Fruit fly (Drosophila melanogaster) whole organism, pupa: ENCODE data around the gene CG46339.

ENCODE experiments used
- CG10348 ChIP-seq: fragments of 200-800 bp; sonication (Bioruptor generic); IDR thresholded peaks from 2 replicates; pipeline ENCODE4 v1.3.6; 2022; ENCODE audit warnings: missing biosample characterization, missing genetic modification characterization
- CG12605 ChIP-seq: fragments of 200-800 bp; sonication (Bioruptor generic); IDR thresholded peaks from 2 replicates; pipeline ENCODE4 v1.3.6; 2022; ENCODE audit warnings: missing biosample characterization, missing genetic modification characterization
- CG13204 ChIP-seq: fragments of 200-800 bp; sonication (Bioruptor generic); optimal IDR thresholded peaks from 2 replicates; lab custom pipeline; 2018; ENCODE audit warnings: missing biosample characterization, mild to moderate bottlenecking, missing genetic modification characterization, moderate library complexity
- CG14655 ChIP-seq: fragments of 200-800 bp; sonication (Bioruptor generic); optimal IDR thresholded peaks from 3 replicates; lab custom pipeline; 2017; ENCODE audit warnings: mild to moderate bottlenecking, missing biosample characterization, missing genetic modification reagents, missing genetic modification characterization
- CG15710 ChIP-seq: fragments of 200-800 bp; sonication (Bioruptor generic); optimal IDR thresholded peaks from 2 replicates; lab custom pipeline; 2018; ENCODE audit warnings: missing biosample characterization, mild to moderate bottlenecking, missing genetic modification characterization, moderate library complexity
- CG17806 ChIP-seq: fragments of 200-800 bp; sonication (Bioruptor generic); optimal IDR thresholded peaks from 2 replicates; lab custom pipeline; 2018; ENCODE audit warnings: missing biosample characterization, mild to moderate bottlenecking, missing genetic modification characterization, moderate library complexity
- CG32121 ChIP-seq: fragments of 200-800 bp; sonication (Bioruptor generic); IDR thresholded peaks from 2 replicates; pipeline ENCODE4 v1.3.6; 2022; ENCODE audit warnings: missing biosample characterization, missing genetic modification characterization
- CG34367 ChIP-seq: fragments of 200-800 bp; sonication (Bioruptor generic); optimal IDR thresholded peaks from 2 replicates; lab custom pipeline; 2018; ENCODE audit warnings: missing biosample characterization, mild to moderate bottlenecking, missing genetic modification characterization
- CG4496 ChIP-seq: fragments of 200-800 bp; sonication (Bioruptor generic); IDR thresholded peaks from 3 replicates; pipeline ENCODE4 v1.3.6; 2022; ENCODE audit warnings: missing biosample characterization, missing genetic modification characterization
- CG8159 ChIP-seq: fragments of 200-800 bp; sonication (Bioruptor generic); optimal IDR thresholded peaks from 3 replicates; lab custom pipeline; 2018; ENCODE audit warnings: missing biosample characterization, mild to moderate bottlenecking, missing genetic modification characterization, moderate library complexity
- CG8301 ChIP-seq: fragments of 200-800 bp; sonication (Bioruptor generic); optimal IDR thresholded peaks from 2 replicates; lab custom pipeline; 2018; ENCODE audit warnings: missing biosample characterization, mild to moderate bottlenecking, missing genetic modification characterization
- CG9948 ChIP-seq: fragments of 200-800 bp; sonication (Bioruptor generic); optimal IDR thresholded peaks from 2 replicates; lab custom pipeline; 2018; ENCODE audit warnings: missing biosample characterization, mild to moderate bottlenecking, missing genetic modification characterization, moderate library complexity
- D1 ChIP-seq: fragments of 200-800 bp; sonication (Bioruptor generic); optimal IDR thresholded peaks from 2 replicates; lab custom pipeline; 2018; ENCODE audit warnings: missing biosample characterization, mild to moderate bottlenecking, missing genetic modification characterization, moderate library complexity
- EcR ChIP-seq: fragments of 200-800 bp; sonication (Bioruptor generic); optimal IDR thresholded peaks from 3 replicates; lab custom pipeline; 2019; ENCODE audit warnings: missing biosample characterization, missing genetic modification characterization, mild to moderate bottlenecking, moderate library complexity, missing genetic modification reagents
- Ets98B ChIP-seq: fragments of 200-800 bp; sonication (Bioruptor generic); IDR thresholded peaks from 2 replicates; pipeline ENCODE4 v1.3.6; 2022; ENCODE audit warnings: missing biosample characterization, missing genetic modification characterization
- Pif1A ChIP-seq: fragments of 200-800 bp; sonication (Bioruptor generic); optimal IDR thresholded peaks from 3 replicates; lab custom pipeline; 2016; ENCODE audit warnings: missing biosample characterization, missing genetic modification characterization
- Pif1B ChIP-seq: fragments of 200-800 bp; sonication (Bioruptor generic); optimal IDR thresholded peaks from 3 replicates; lab custom pipeline; 2016; ENCODE audit warnings: missing biosample characterization, missing genetic modification characterization
- Snoo ChIP-seq: fragments of 200-800 bp; sonication (Bioruptor generic); optimal IDR thresholded peaks from 3 replicates; lab custom pipeline; 2017; ENCODE audit warnings: missing biosample characterization, mild to moderate bottlenecking, missing genetic modification characterization, inconsistent platforms
- fd96Ca ChIP-seq: fragments of 200-800 bp; sonication (Bioruptor generic); IDR thresholded peaks from 3 replicates; pipeline ENCODE4 v1.3.6; 2022; ENCODE audit warnings: missing biosample characterization, missing genetic modification characterization
- gl ChIP-seq: fragments of 200-800 bp; sonication (Bioruptor generic); optimal IDR thresholded peaks from 2 replicates; lab custom pipeline; 2018; ENCODE audit warnings: missing biosample characterization, mild to moderate bottlenecking, missing genetic modification characterization
- rn ChIP-seq: fragments of 200-800 bp; sonication (Bioruptor generic); IDR thresholded peaks from 2 replicates; pipeline ENCODE4 v1.3.6; 2022; ENCODE audit warnings: missing biosample characterization, missing genetic modification characterization

Gene CG46339

dm6 chr3R:26887155-26887554 lies 28.4 kb upstream of the CG46339 start:
- TF ChIP-seq fd96Ca (GFP tag; lab: Robert Waterston, UW), result no peak
- no peak for TF ChIP-seq CG32121 (GFP tag; lab: Robert Waterston, UW)
- TF ChIP-seq CG17806 (tag; lab: Kevin White, UChicago), result no peak
- TF ChIP-seq CG34367, result no peak
- no peak for TF ChIP-seq D1 (tag; lab: Kevin White, UChicago)
- no peak for TF ChIP-seq CG13204 (GFP tag; lab: Kevin White, UChicago)
- TF ChIP-seq CG12605 (GFP tag; lab: Robert Waterston, UW), result no peak
- TF ChIP-seq rn (GFP tag; lab: Robert Waterston, UW), result no peak
- no peak for TF ChIP-seq gl
- no peak for TF ChIP-seq CG10348 (GFP tag; lab: Robert Waterston, UW)

- TF ChIP-seq CG8159 (tag; lab: Kevin White, UChicago) (no peak), Snoo (tag; lab: Kevin White, UChicago) (peak; percentile 15), CG32121 (GFP tag; lab: Robert Waterston, UW) (peak; percentile 31; the same call in 1 of the 2 replicates), CG34367 (no peak), CG14655 (GFP tag; lab: Kevin White, UChicago) (peak; percentile 3)
These were observed 27.4 kb upstream of the CG46339 start for dm6 chr3R:26888086-26888724.

- TF ChIP-seq CG17806 (tag; lab: Kevin White, UChicago), result peak; percentile 5
- TF ChIP-seq Pif1A, result peak; percentile 9
- TF ChIP-seq D1 (tag; lab: Kevin White, UChicago), result no peak
- peak; percentile 23 for TF ChIP-seq CG9948 (tag; lab: Kevin White, UChicago)
- no peak for TF ChIP-seq gl
- 0 out of 2 replicates have a peak, but pooled peaks have one; percentile 25 for TF ChIP-seq Ets98B (GFP tag; lab: Robert Waterston, UW)
- TF ChIP-seq rn (GFP tag; lab: Robert Waterston, UW), result peak; percentile 50; the same call in 1 of the 2 replicates
- no peak for TF ChIP-seq CG8301 (tag; lab: Kevin White, UChicago)
- TF ChIP-seq CG12605 (GFP tag; lab: Robert Waterston, UW), result no peak
- no peak for TF ChIP-seq CG10348 (GFP tag; lab: Robert Waterston, UW)
- no peak for TF ChIP-seq Pif1B (GFP tag; lab: Kevin White, UChicago)
- no peak for TF ChIP-seq CG34367
- peak; percentile 28 for TF ChIP-seq CG14655 (GFP tag; lab: Kevin White, UChicago)
- no peak for TF ChIP-seq EcR (GFP tag; lab: Kevin White, UChicago)
- TF ChIP-seq CG4496 (GFP tag; lab: Robert Waterston, UW), result no peak
- TF ChIP-seq CG8159 (tag; lab: Kevin White, UChicago), result peak; percentile 5
- TF ChIP-seq CG15710, result no peak
- peak; percentile 25; the same call in 1 of the 2 replicates for TF ChIP-seq CG32121 (GFP tag; lab: Robert Waterston, UW)
- TF ChIP-seq Snoo (tag; lab: Kevin White, UChicago), result no peak
- TF ChIP-seq fd96Ca (GFP tag; lab: Robert Waterston, UW), result 0 out of 3 replicates have a peak, but pooled peaks have one; percentile 17
- no peak for TF ChIP-seq CG13204 (GFP tag; lab: Kevin White, UChicago)
- TF ChIP-seq, all 21 proteins: peak for 9
These were observed 25.5 kb upstream of the CG46339 start for dm6 chr3R:26890088-26890487.

DNA sequence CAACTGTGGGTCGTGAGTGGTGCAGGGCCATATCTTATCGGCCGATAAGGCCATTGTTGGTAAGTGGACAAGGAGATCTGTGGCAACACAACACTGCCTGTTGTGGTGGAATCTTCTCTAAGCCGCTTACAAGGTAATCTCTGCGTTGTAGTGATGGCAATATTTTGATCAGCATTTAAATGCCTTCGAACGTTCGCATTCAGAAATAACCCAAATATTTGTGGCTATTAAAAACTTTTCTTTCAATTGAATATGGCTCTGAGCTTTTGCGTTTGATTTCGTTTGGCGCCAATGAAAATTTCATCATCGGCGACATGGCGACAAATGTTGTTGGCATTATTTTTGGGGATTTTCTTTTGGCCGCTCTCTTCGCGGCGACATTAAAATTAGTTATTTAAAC lies 25.1 kb upstream of the CG46339 start:
- no peak for TF ChIP-seq CG8301 (tag; lab: Kevin White, UChicago)
- no peak for TF ChIP-seq Snoo (tag; lab: Kevin White, UChicago)
- no peak for TF ChIP-seq Pif1B (GFP tag; lab: Kevin White, UChicago)
- no peak for TF ChIP-seq gl
- no peak for TF ChIP-seq CG10348 (GFP tag; lab: Robert Waterston, UW)
- TF ChIP-seq CG17806 (tag; lab: Kevin White, UChicago), result no peak
- TF ChIP-seq CG8159 (tag; lab: Kevin White, UChicago), result no peak
- TF ChIP-seq EcR (GFP tag; lab: Kevin White, UChicago), result no peak
- no peak for TF ChIP-seq Pif1A
- TF ChIP-seq CG12605 (GFP tag; lab: Robert Waterston, UW), result no peak

- peak; percentile 47 for TF ChIP-seq CG34367
- TF ChIP-seq CG9948 (tag; lab: Kevin White, UChicago), result peak; percentile 34
- TF ChIP-seq CG32121 (GFP tag; lab: Robert Waterston, UW), result peak; percentile 26; the same call in 1 of the 2 replicates
- no peak for TF ChIP-seq CG12605 (GFP tag; lab: Robert Waterston, UW)
- peak; percentile 39 for TF ChIP-seq CG14655 (GFP tag; lab: Kevin White, UChicago)
- TF ChIP-seq CG8159 (tag; lab: Kevin White, UChicago), result no peak
- TF ChIP-seq CG8301 (tag; lab: Kevin White, UChicago), result peak; percentile 1
- peak; percentile 24; the same call in 1 of the 2 replicates for TF ChIP-seq Ets98B (GFP tag; lab: Robert Waterston, UW)
- peak; percentile 14 for TF ChIP-seq gl
- TF ChIP-seq CG10348 (GFP tag; lab: Robert Waterston, UW), result peak; percentile 36; the same call in 1 of the 2 replicates
- TF ChIP-seq D1 (tag; lab: Kevin White, UChicago), result no peak
- TF ChIP-seq CG15710, result peak; percentile 72
- peak; percentile 60; the same call in 2 of the 3 replicates for TF ChIP-seq fd96Ca (GFP tag; lab: Robert Waterston, UW)
- no peak for TF ChIP-seq rn (GFP tag; lab: Robert Waterston, UW)
- no peak for TF ChIP-seq CG17806 (tag; lab: Kevin White, UChicago)
- TF ChIP-seq CG4496 (GFP tag; lab: Robert Waterston, UW), result peak; percentile 50; the same call in 1 of the 3 replicates
- peak; percentile 24 for TF ChIP-seq Pif1B (GFP tag; lab: Kevin White, UChicago)
- no peak for TF ChIP-seq Snoo (tag; lab: Kevin White, UChicago)
- peak; percentile 27 for TF ChIP-seq CG13204 (GFP tag; lab: Kevin White, UChicago)
- peak; percentile 40 for TF ChIP-seq Pif1A
- TF ChIP-seq EcR (GFP tag; lab: Kevin White, UChicago), result peak; percentile 80
These were observed 22.8 kb upstream of the CG46339 start for dm6 chr3R:26892764-26893163.
